Worm (Caenorhabditis elegans): ENCODE results near the gene sdz-36.

Gene sdz-36

DNA sequence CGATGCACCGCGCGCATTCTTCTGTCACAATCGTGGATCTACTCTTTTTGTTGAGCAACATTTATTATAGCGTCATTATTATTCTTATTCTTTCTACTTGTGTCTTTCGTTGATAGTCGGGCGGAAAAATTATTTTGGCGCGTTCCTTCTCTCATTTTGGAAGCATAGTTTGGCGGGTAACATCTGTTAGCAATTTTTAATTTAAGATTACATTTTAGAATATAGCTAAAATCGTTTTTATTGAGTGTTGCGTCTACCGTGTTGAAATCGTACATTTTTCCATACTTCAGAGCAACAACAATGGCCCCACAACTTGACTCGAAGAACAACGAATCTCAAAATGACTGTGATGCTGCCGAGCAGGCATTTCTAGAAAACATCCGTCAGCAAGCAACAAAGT, at the start of gene sdz-36:
Gene sdz-36 (plus strand): TSS at position 301 of the 400 bp plus-strand sequence.
- TF ChIP-seq nfya-2 (GFP tag; IDR thresholded peaks at IDR 0.05) (no peak), K11D2.4 (GFP tag; IDR thresholded peaks at IDR 0.05) (no peak), cebp-1 (GFP tag; IDR thresholded peaks at IDR 0.05) (no peak), cebp-1 (tag; optimal IDR thresholded peaks at IDR 0.05) (no peak), die-1 (tag; optimal IDR thresholded peaks at IDR 0.05) (no peak), akir-1 (GFP tag; optimal IDR thresholded peaks at IDR 0.05) (no peak), lin-54 (GFP tag; optimal IDR thresholded peaks at IDR 0.05) (no peak), hlh-26 (GFP tag; conservative IDR thresholded peaks at IDR 0.05) (no peak), madf-6 (GFP tag; IDR thresholded peaks at IDR 0.05) (no peak), madf-10 (tag; optimal IDR thresholded peaks at IDR 0.05) (no peak), F23B12.7 (tag; optimal IDR thresholded peaks at IDR 0.05; ENCODE audit: insufficient read depth) (no peak), rpc-1 (optimal IDR thresholded peaks at IDR 0.05) (no peak), rpc-1 (tag; optimal IDR thresholded peaks at IDR 0.05) (no peak), ccch-3 (GFP tag; optimal IDR thresholded peaks at IDR 0.05) (no peak), snpc-1.3 (tag; optimal IDR thresholded peaks at IDR 0.05; ENCODE audit: insufficient read depth) (no peak), sea-2 (GFP tag; IDR thresholded peaks at IDR 0.05) (no peak), snpc-4 (GFP tag; optimal IDR thresholded peaks at IDR 0.05) (no peak), snpc-4 (tag; optimal IDR thresholded peaks at IDR 0.05) (no peak)

DNA sequence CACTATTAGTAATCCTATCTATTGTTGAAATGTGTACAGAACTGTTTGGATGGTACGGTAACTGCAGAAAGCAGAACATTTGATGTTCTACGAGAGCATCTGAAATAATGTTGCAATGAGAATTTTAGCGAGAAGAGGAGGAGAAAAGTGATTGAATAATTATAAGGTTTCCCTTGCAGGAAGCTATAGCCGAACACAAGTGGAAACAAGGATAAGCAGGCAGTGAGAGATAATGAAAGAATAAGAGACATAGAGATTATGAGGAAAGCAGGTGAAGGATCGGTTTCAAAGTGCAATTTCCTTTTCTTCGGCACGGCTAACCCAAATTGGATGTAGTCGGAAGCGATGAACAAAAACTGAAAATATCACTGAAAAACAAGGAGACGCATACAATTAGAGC, 48.8 kb upstream of the sdz-36 start, which contains the start of gene del-2:
Gene del-2 (minus strand): TSS at position 101 of the 400 bp plus-strand sequence.
- TF ChIP-seq C17E4.6 (GFP tag; IDR thresholded peaks at IDR 0.05) (no peak), T26A5.8 (tag; optimal IDR thresholded peaks at IDR 0.05) (no peak), efl-1 (GFP tag; optimal IDR thresholded peaks at IDR 0.05) (no peak), F55B11.4 (tag; optimal IDR thresholded peaks at IDR 0.05; ENCODE audit: borderline replicate concordance, insufficient read depth) (no peak), F49E8.2 (tag; optimal IDR thresholded peaks at IDR 0.05; ENCODE audit: insufficient read depth) (no peak), C06A6.2 (GFP tag; conservative IDR thresholded peaks at IDR 0.05) (no peak), attf-6 (GFP tag; IDR thresholded peaks at IDR 0.05) (no peak), ztf-26 (tag; optimal IDR thresholded peaks at IDR 0.05) (no peak), fkh-3 (tag; optimal IDR thresholded peaks at IDR 0.05) (no peak), gei-17 (GFP tag; optimal IDR thresholded peaks at IDR 0.05) (no peak), F23B12.7 (tag; optimal IDR thresholded peaks at IDR 0.05; ENCODE audit: insufficient read depth) (no peak), unc-62 (GFP tag; optimal IDR thresholded peaks at IDR 0.05) (no peak), ztf-6 (GFP tag; IDR thresholded peaks at IDR 0.05) (no peak), him-1 (tag; optimal IDR thresholded peaks at IDR 0.05) (no peak), egrh-3 (GFP tag; IDR thresholded peaks at IDR 0.05) (no peak), zfh-2 (GFP tag; conservative IDR thresholded peaks at IDR 0.05) (no peak)

DNA sequence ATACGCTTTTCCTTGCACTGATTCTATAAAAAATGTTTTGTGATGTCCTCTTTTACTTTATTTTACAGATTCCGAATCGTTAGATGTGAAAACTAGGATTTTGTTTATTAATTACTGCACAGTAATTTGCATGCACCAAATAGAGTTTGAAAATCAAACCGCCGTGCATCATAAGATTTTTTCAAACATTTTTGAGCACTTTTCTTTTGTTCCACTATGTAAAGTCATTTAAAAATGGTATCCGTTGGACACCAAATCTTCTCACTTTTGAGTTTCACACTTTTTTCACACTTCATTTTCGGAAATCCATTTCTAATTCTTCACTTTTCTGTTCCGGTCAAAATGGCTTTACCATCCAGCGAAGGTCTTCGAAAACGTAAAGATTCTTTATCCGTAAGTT, 47.6 kb upstream of the sdz-36 start, which contains the start of gene degl-2:
Gene degl-2 (plus strand): TSS at position 301 of the 400 bp plus-strand sequence.
- TF ChIP-seq ztf-22 (GFP tag; optimal IDR thresholded peaks at IDR 0.05) (no peak), unc-130 (GFP tag; optimal IDR thresholded peaks at IDR 0.05) (no peak), lsl-1 (GFP tag; optimal IDR thresholded peaks at IDR 0.05) (no peak), F23B12.7 (tag; optimal IDR thresholded peaks at IDR 0.05; ENCODE audit: insufficient read depth) (no peak), F57A8.1 (GFP tag; optimal IDR thresholded peaks at IDR 0.05) (no peak), hlh-26 (GFP tag; conservative IDR thresholded peaks at IDR 0.05) (no peak), Y53F4B.3 (GFP tag; IDR thresholded peaks at IDR 0.05) (no peak), snpc-1.1 (tag; optimal IDR thresholded peaks at IDR 0.05; ENCODE audit: insufficient read depth) (no peak), ztf-28 (GFP tag; IDR thresholded peaks at IDR 0.05) (no peak), hmg-1.2 (GFP tag; IDR thresholded peaks at IDR 0.05) (no peak), zfh-2 (GFP tag; conservative IDR thresholded peaks at IDR 0.05) (no peak), nhr-80 (tag; optimal IDR thresholded peaks at IDR 0.05) (no peak), sptf-2 (GFP tag; optimal IDR thresholded peaks at IDR 0.05) (no peak), sdz-38 (tag; optimal IDR thresholded peaks at IDR 0.05) (no peak), cebp-2 (GFP tag; IDR thresholded peaks at IDR 0.05) (no peak), nfyb-1 (GFP tag; IDR thresholded peaks at IDR 0.05) (no peak), D2030.7 (GFP tag; IDR thresholded peaks at IDR 0.05) (no peak), mel-28 (tag; optimal IDR thresholded peaks at IDR 0.05; ENCODE audit: borderline replicate concordance) (no peak), die-1 (tag; optimal IDR thresholded peaks at IDR 0.05) (no peak)

All from whole organism, young adult.